Worm (Caenorhabditis elegans) whole organism, midembryonic: Measurements from ENCODE around the gene arg-1.

Experiments
- T22C8.4 ChIP-seq: fragments of 200-800 bp; sonication (Bioruptor generic); IDR thresholded peaks from 2 replicates; pipeline ENCODE4 v1.3.6; 2022; ENCODE audit warnings: missing genetic modification characterization, missing compliant biosample characterization
- flt-1 ChIP-seq: fragments of 200-800 bp; sonication (Bioruptor generic); IDR thresholded peaks from 2 replicates; pipeline ENCODE4 v1.3.6; 2022; ENCODE audit warnings: missing genetic modification characterization, missing compliant biosample characterization
- med-1 ChIP-seq: sonication (generic microtip); optimal IDR thresholded peaks from 2 replicates; lab custom pipeline; 2017; ENCODE audit warnings: missing genetic modification characterization, mild to moderate bottlenecking, missing compliant biosample characterization, antibody characterized with exemption, missing genetic modification reagents; ENCODE audit not compliant: insufficient read depth
- tab-1 ChIP-seq: fragments of 200-800 bp; sonication (Bioruptor generic); IDR thresholded peaks from 2 replicates; pipeline ENCODE4 v1.3.6; 2022; ENCODE audit warnings: missing genetic modification characterization, missing compliant biosample characterization
- ztf-23 ChIP-seq: fragments of 200-800 bp; sonication (Bioruptor generic); IDR thresholded peaks from 2 replicates; pipeline ENCODE4 v1.3.6; 2022; ENCODE audit warnings: missing genetic modification reagents, missing genetic modification characterization, missing compliant biosample characterization

- TF ChIP-seq tab-1 (GFP tag; lab: Robert Waterston, UW) (no peak), med-1 (GFP tag; lab: Kevin White, UChicago) (no peak), flt-1 (GFP tag; lab: Robert Waterston, UW) (no peak), ztf-23 (GFP tag; lab: Robert Waterston, UW) (no peak), T22C8.4 (GFP tag; lab: Robert Waterston, UW) (no peak)
These were observed 49.1 kb upstream of the arg-1 start, which contains the start of gene F07G6.10 for ce11 chrX:1737606-1738005.
